Fruit fly (Drosophila melanogaster) whole organism, embryonic: Measurements from ENCODE around the gene VhaM9.7-d.
A peak's percentile ranks its signal among the peaks of the same experiment; 100 is the strongest.

Experiments
- Awh ChIP-seq: fragments of 200-800 bp; sonication (Bioruptor generic); IDR thresholded peaks from 2 replicates; pipeline ENCODE4, ENCODE4 v1.3.6; 2022; ENCODE audit warnings: missing biosample characterization, missing genetic modification characterization
- BtbVII ChIP-seq: fragments of 200-800 bp; sonication (Bioruptor generic); optimal IDR thresholded peaks from 3 replicates; lab custom pipeline; 2017; ENCODE audit warnings: missing biosample characterization, mild to moderate bottlenecking, missing genetic modification characterization
- CG11695 ChIP-seq: fragments of 200-800 bp; sonication (Bioruptor generic); IDR thresholded peaks from 3 replicates; pipeline ENCODE4 v1.3.6; 2022; ENCODE audit warnings: missing biosample characterization, missing genetic modification characterization
- CG12744 ChIP-seq: fragments of 200-800 bp; sonication (Bioruptor generic); optimal IDR thresholded peaks from 2 replicates; lab custom pipeline; 2016; ENCODE audit warnings: missing biosample characterization, missing genetic modification characterization
- CG13287 ChIP-seq: fragments of 200-800 bp; sonication (Bioruptor generic); IDR thresholded peaks from 2 replicates; pipeline ENCODE4 v1.3.6; 2022; ENCODE audit warnings: missing biosample characterization, missing genetic modification characterization; ENCODE audit not compliant: partially characterized antibody
- CG14441 ChIP-seq: fragments of 200-800 bp; sonication (Bioruptor generic); IDR thresholded peaks from 2 replicates; pipeline ENCODE4 v1.3.6; 2022; ENCODE audit warnings: missing biosample characterization, missing genetic modification characterization
- CG15479 ChIP-seq: fragments of 200-800 bp; sonication (Bioruptor generic); optimal IDR thresholded peaks from 3 replicates; lab custom pipeline; 2019; ENCODE audit warnings: missing biosample characterization, mild to moderate bottlenecking, missing genetic modification characterization, moderate library complexity
- CG16863 ChIP-seq: fragments of 200-800 bp; sonication (Bioruptor generic); optimal IDR thresholded peaks from 3 replicates; lab custom pipeline; 2016; ENCODE audit warnings: missing biosample characterization, missing genetic modification characterization
- CG2116 ChIP-seq: fragments of 200-800 bp; sonication (Bioruptor generic); optimal IDR thresholded peaks from 3 replicates; lab custom pipeline; 2018; ENCODE audit warnings: missing biosample characterization, mild to moderate bottlenecking, missing genetic modification characterization
- CG2889 ChIP-seq: fragments of 200-800 bp; sonication (Bioruptor generic); IDR thresholded peaks from 3 replicates; pipeline ENCODE4 v1.3.6; 2022; ENCODE audit warnings: missing biosample characterization, missing genetic modification characterization
- CG34224 ChIP-seq: fragments of 200-800 bp; sonication (Bioruptor generic); IDR thresholded peaks from 3 replicates; pipeline ENCODE4 v1.3.6; 2022; ENCODE audit warnings: missing biosample characterization, missing genetic modification characterization; ENCODE audit not compliant: partially characterized antibody
- CG34422 ChIP-seq: fragments of 200-800 bp; sonication (Bioruptor generic); IDR thresholded peaks from 3 replicates; pipeline ENCODE4 v1.3.6; 2022; ENCODE audit warnings: missing biosample characterization, missing genetic modification characterization
- CG4854 ChIP-seq: fragments of 200-800 bp; sonication (Bioruptor generic); optimal IDR thresholded peaks from 2 replicates; lab custom pipeline; 2016; ENCODE audit warnings: missing biosample characterization, missing genetic modification characterization, inconsistent platforms
- CG5245 ChIP-seq: fragments of 200-800 bp; sonication (Bioruptor generic); optimal IDR thresholded peaks from 3 replicates; lab custom pipeline; 2016; ENCODE audit warnings: missing biosample characterization, missing genetic modification characterization
- CG6689 ChIP-seq: fragments of 200-800 bp; sonication (Bioruptor generic); IDR thresholded peaks from 2 replicates; pipeline ENCODE4 v1.3.6; 2022; ENCODE audit warnings: missing biosample characterization, missing genetic modification characterization
- CG7372 ChIP-seq: fragments of 200-800 bp; sonication (Bioruptor generic); IDR thresholded peaks from 2 replicates; pipeline ENCODE4 v1.3.6; 2022; ENCODE audit warnings: missing biosample characterization, missing genetic modification characterization
- CG7963 ChIP-seq: fragments of 200-800 bp; sonication (Bioruptor generic); IDR thresholded peaks from 3 replicates; pipeline ENCODE4 v1.3.6; 2022; ENCODE audit warnings: missing biosample characterization, missing genetic modification characterization; ENCODE audit not compliant: partially characterized antibody
- CG9609 ChIP-seq: fragments of 200-800 bp; sonication (Bioruptor generic); optimal IDR thresholded peaks from 3 replicates; lab custom pipeline; 2016; ENCODE audit warnings: missing biosample characterization, missing genetic modification characterization
- Chrac-16 ChIP-seq: fragments of 200-800 bp; sonication (Bioruptor generic); optimal IDR thresholded peaks from 3 replicates; lab custom pipeline; 2016; ENCODE audit warnings: missing biosample characterization, missing genetic modification characterization
- Drgx ChIP-seq: fragments of 200-800 bp; sonication (Bioruptor generic); IDR thresholded peaks from 2 replicates; pipeline ENCODE4 v1.3.6; 2022; ENCODE audit warnings: missing biosample characterization, missing genetic modification characterization
- E2f2 ChIP-seq: fragments of 200-800 bp; sonication (Bioruptor generic); IDR thresholded peaks from 2 replicates; pipeline ENCODE4 v1.3.6; 2022; ENCODE audit warnings: missing biosample characterization, missing genetic modification characterization
- HmgD ChIP-seq: fragments of 200-800 bp; sonication (Bioruptor generic); optimal IDR thresholded peaks from 3 replicates; lab custom pipeline; 2016; ENCODE audit warnings: missing biosample characterization, missing genetic modification characterization
- Med ChIP-seq: fragments of 200-800 bp; sonication (Bioruptor generic); peaks from one replicate; lab custom pipeline; 2016; ENCODE audit warnings: missing biosample characterization, missing genetic modification characterization, mild to moderate bottlenecking, inconsistent platforms, moderate library complexity
- PHDP ChIP-seq: fragments of 200-800 bp; sonication (Bioruptor generic); optimal IDR thresholded peaks from 3 replicates; lab custom pipeline; 2018; ENCODE audit warnings: missing biosample characterization, mild to moderate bottlenecking, missing genetic modification characterization, moderate library complexity
- Rfx ChIP-seq: fragments of 200-800 bp; sonication (Bioruptor generic); IDR thresholded peaks from 2 replicates; pipeline ENCODE4 v1.3.6; 2022; ENCODE audit warnings: missing biosample characterization, missing genetic modification characterization
- Side ChIP-seq: fragments of 200-800 bp; sonication (Bioruptor generic); optimal IDR thresholded peaks from 2 replicates; lab custom pipeline; 2016; ENCODE audit warnings: missing biosample characterization, missing genetic modification characterization
- Taf1 ChIP-seq: fragments of 200-800 bp; sonication (Bioruptor generic); IDR thresholded peaks from 2 replicates; pipeline ENCODE4 v1.3.6; 2022; ENCODE audit warnings: missing biosample characterization, missing genetic modification characterization
- ab ChIP-seq: fragments of 200-800 bp; sonication (Bioruptor generic); optimal IDR thresholded peaks from 2 replicates; lab custom pipeline; 2016; ENCODE audit warnings: missing biosample characterization, missing genetic modification characterization
- ara ChIP-seq: fragments of 200-800 bp; sonication (Bioruptor generic); IDR thresholded peaks from 2 replicates; pipeline ENCODE4 v1.3.6; 2022; ENCODE audit warnings: missing biosample characterization, missing genetic modification characterization
- az2 ChIP-seq: fragments of 200-800 bp; sonication (Bioruptor generic); optimal IDR thresholded peaks from 3 replicates; lab custom pipeline; 2016; ENCODE audit warnings: missing biosample characterization, missing genetic modification characterization
- cg ChIP-seq: fragments of 200-800 bp; sonication (Bioruptor generic); optimal IDR thresholded peaks from 3 replicates; lab custom pipeline; 2019; ENCODE audit warnings: missing biosample characterization, mild to moderate bottlenecking, missing genetic modification characterization, moderate library complexity
- chinmo ChIP-seq: fragments of 200-800 bp; sonication (Bioruptor generic); IDR thresholded peaks from 4 replicates; pipeline ENCODE4 v1.3.6; 2022; ENCODE audit warnings: missing biosample characterization, missing genetic modification characterization; ENCODE audit not compliant: partially characterized antibody
- chm ChIP-seq: fragments of 200-800 bp; sonication (Bioruptor generic); IDR thresholded peaks from 2 replicates; pipeline ENCODE4 v1.3.6; 2022; ENCODE audit warnings: missing biosample characterization, missing genetic modification characterization
- dpn ChIP-seq, 2 experiments: fragments of 200-800 bp; sonication (Bioruptor generic); optimal IDR thresholded peaks; 3 replicates each; lab custom pipeline; 2016; ENCODE audit warnings: missing biosample characterization in 2 of 2, missing genetic modification characterization in 2 of 2
- en ChIP-seq: fragments of 200-800 bp; sonication (Bioruptor generic); optimal IDR thresholded peaks from 2 replicates; lab custom pipeline; 2016; ENCODE audit warnings: missing biosample characterization, missing genetic modification characterization
- esg ChIP-seq: fragments of 200-800 bp; sonication (Bioruptor generic); conservative IDR thresholded peaks from 2 replicates; pipeline ENCODE4 v1.3.6; 2022; ENCODE audit warnings: missing biosample characterization, missing genetic modification characterization
- gem ChIP-seq: fragments of 200-800 bp; sonication (Bioruptor generic); optimal IDR thresholded peaks from 2 replicates; lab custom pipeline; 2019; ENCODE audit warnings: missing biosample characterization, mild to moderate bottlenecking, missing genetic modification characterization, moderate library complexity
- grau ChIP-seq: fragments of 200-800 bp; optimal IDR thresholded peaks from 3 replicates; lab custom pipeline; 2019; ENCODE audit warnings: missing biosample characterization, mild to moderate bottlenecking, missing genetic modification characterization, moderate library complexity
- hb ChIP-seq: fragments of 200-800 bp; sonication (Bioruptor generic); IDR thresholded peaks from 3 replicates; pipeline ENCODE4 v1.3.6; 2022; ENCODE audit warnings: missing biosample characterization, missing genetic modification characterization; ENCODE audit not compliant: partially characterized antibody
- knrl ChIP-seq: fragments of 200-800 bp; sonication (Bioruptor generic); IDR thresholded peaks from 3 replicates; pipeline ENCODE4 v1.3.6; 2022; ENCODE audit warnings: missing biosample characterization, missing genetic modification characterization; ENCODE audit not compliant: partially characterized antibody
- lov ChIP-seq, 2 experiments: fragments of 200-800 bp in 1 of 2; fragments of >200 bp in 1 of 2; sonication (Bioruptor generic) in 1 of 2; IDR thresholded peaks in 1 of 2; optimal IDR thresholded peaks in 1 of 2; 2 replicates in 1 of 2; 3 replicates in 1 of 2; pipeline versions ENCODE4 v1.3.6 to Lab custom; 2017 to 2022; ENCODE audit warnings: missing biosample characterization in 1 of 2, missing genetic modification characterization in 1 of 2
- pan ChIP-seq, 4 experiments: fragments of >200 bp in 3 of 4; fragments of 200-800 bp in 1 of 4; sonication (Bioruptor generic) in 1 of 4; optimal IDR thresholded peaks in 3 of 4; IDR thresholded peaks in 1 of 4; 2 replicates each; pipeline versions ENCODE4 v1.3.6 to Lab custom; 2017 to 2022; ENCODE audit warnings: missing biosample characterization in 2 of 4, missing genetic modification characterization in 2 of 4, mixed read lengths in 1 of 4
- pnt ChIP-seq: fragments of 200-800 bp; sonication (Bioruptor generic); optimal IDR thresholded peaks from 3 replicates; lab custom pipeline; 2016; ENCODE audit warnings: missing biosample characterization, missing genetic modification characterization
- sd ChIP-seq: fragments of 200-800 bp; sonication (Bioruptor generic); optimal IDR thresholded peaks from 3 replicates; lab custom pipeline; 2018; ENCODE audit warnings: missing biosample characterization, mild to moderate bottlenecking, missing genetic modification characterization, moderate library complexity
- sr ChIP-seq: fragments of 200-800 bp; sonication (Bioruptor generic); IDR thresholded peaks from 3 replicates; pipeline ENCODE4 v1.3.6; 2022; ENCODE audit warnings: missing biosample characterization, missing genetic modification characterization
- tna ChIP-seq: fragments of 200-800 bp; sonication (Bioruptor generic); IDR thresholded peaks from 2 replicates; pipeline ENCODE4 v1.3.6; 2022; ENCODE audit warnings: missing biosample characterization, missing genetic modification characterization; ENCODE audit not compliant: partially characterized antibody
- toy ChIP-seq: fragments of 200-800 bp; sonication (Bioruptor generic); IDR thresholded peaks from 2 replicates; pipeline ENCODE4 v1.3.6; 2022; ENCODE audit warnings: missing biosample characterization, missing genetic modification characterization
- twi ChIP-seq: fragments of 200-800 bp; optimal IDR thresholded peaks from 2 replicates; lab custom pipeline; 2019; ENCODE audit warnings: missing biosample characterization, mild to moderate bottlenecking, missing genetic modification characterization, moderate library complexity

VhaM9.7-d gene

DNA sequence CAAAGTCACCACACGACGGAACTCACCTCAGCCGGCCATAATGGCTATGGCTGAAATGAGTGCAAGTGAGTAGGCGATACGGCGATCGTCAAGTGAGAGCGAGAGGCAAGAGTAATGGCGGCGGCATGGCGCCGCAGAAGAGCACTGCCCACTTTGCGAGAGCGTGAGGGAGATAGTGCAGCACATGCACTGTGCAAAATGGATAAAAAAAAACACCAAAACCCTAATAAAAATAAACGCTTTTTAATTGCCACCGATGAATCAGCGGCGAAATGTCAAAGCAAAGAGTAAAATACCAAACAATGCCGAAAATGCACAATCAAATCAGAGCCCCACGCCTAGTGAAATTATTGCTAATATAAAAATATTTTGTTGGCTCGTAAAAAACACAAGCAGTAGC is 26.3 kb upstream of the VhaM9.7-d start (continued):
- TF ChIP-seq az2 (GFP tag; lab: Kevin White, UChicago): no peak
- no peak for TF ChIP-seq lov (optimal IDR thresholded peaks at IDR 0.05; lab: Kevin White, UChicago)
- 0 out of 3 replicates have a peak, but pooled peaks have one; percentile 26 for TF ChIP-seq lov (GFP tag; IDR thresholded peaks at IDR 0.05; lab: Robert Waterston, UW)
- no peak for TF ChIP-seq BtbVII (GFP tag; lab: Kevin White, UChicago)
- peak; percentile 23; the same call in 1 of the 2 replicates for TF ChIP-seq CG14441 (GFP tag; lab: Robert Waterston, UW)
- peak; percentile 59; the same call in 1 of the 2 replicates for TF ChIP-seq chm (GFP tag; lab: Robert Waterston, UW)
- TF ChIP-seq dpn (GFP tag; optimal IDR thresholded peaks at IDR 0.05; lab: Kevin White, UChicago): peak in 1 of 2 experiments; percentile 39
- peak; percentile 77 for TF ChIP-seq twi (tag; lab: Kevin White, UChicago)
- 0 out of 2 replicates have a peak, but pooled peaks have one; percentile 12 for TF ChIP-seq esg (GFP tag; lab: Robert Waterston, UW)
- peak; percentile 10 for TF ChIP-seq Chrac-16 (GFP tag; lab: Kevin White, UChicago)
- peak; percentile 15 for TF ChIP-seq CG9609 (GFP tag; lab: Kevin White, UChicago)
- TF ChIP-seq CG13287 (GFP tag; lab: Robert Waterston, UW): peak; percentile 42; the same call in 1 of the 2 replicates
- TF ChIP-seq CG16863: peak; percentile 25
- peak; percentile 1 for TF ChIP-seq CG2116 (GFP tag; lab: Kevin White, UChicago)
- 0 out of 3 replicates have a peak, but pooled peaks have one; percentile 51 for TF ChIP-seq CG34422 (GFP tag; lab: Robert Waterston, UW)
- TF ChIP-seq CG15479 (GFP tag; lab: Kevin White, UChicago): peak; percentile 46
- peak; percentile 71 for TF ChIP-seq HmgD (GFP tag; lab: Kevin White, UChicago)
- TF ChIP-seq sr (GFP tag; lab: Robert Waterston, UW): peak; percentile 73; the same call in 2 of the 3 replicates
- peak; percentile 13 for TF ChIP-seq gem
- no peak for TF ChIP-seq grau (tag; lab: Kevin White, UChicago)
- TF ChIP-seq knrl: 0 out of 3 replicates have a peak, but pooled peaks have one; percentile 28
- TF ChIP-seq PHDP (tag; lab: Kevin White, UChicago): no peak
- TF ChIP-seq pan (optimal IDR thresholded peaks at IDR 0.05; lab: Kevin White, UChicago): no peak
- peak in 1 of 2 experiments; percentile 64 for TF ChIP-seq pan (GFP tag; optimal IDR thresholded peaks at IDR 0.05 in 1 of 2, IDR thresholded peaks at IDR 0.05 in 1 of 2)
- TF ChIP-seq sd (tag; lab: Kevin White, UChicago): no peak
- peak; percentile 17; the same call in 1 of the 3 replicates for TF ChIP-seq hb (GFP tag; lab: Robert Waterston, UW)
- TF ChIP-seq CG4854: no peak
- peak; percentile 67; the same call in 1 of the 2 replicates for TF ChIP-seq ara
- peak; percentile 94 for TF ChIP-seq Med
- peak; percentile 48; the same call in 1 of the 3 replicates for TF ChIP-seq CG2889 (GFP tag; lab: Robert Waterston, UW)
- TF ChIP-seq CG7963: peak; percentile 27; the same call in 2 of the 3 replicates
- TF ChIP-seq E2f2 (GFP tag; lab: Robert Waterston, UW): no peak
- peak; percentile 48 for TF ChIP-seq tna (GFP tag; lab: Robert Waterston, UW)
- TF ChIP-seq CG11695 (GFP tag; lab: Robert Waterston, UW): 0 out of 3 replicates have a peak, but pooled peaks have one; percentile 26
- TF ChIP-seq toy (GFP tag; lab: Robert Waterston, UW): no peak
- TF ChIP-seq ab: no peak
- TF ChIP-seq CG6689 (GFP tag; lab: Robert Waterston, UW): peak; percentile 24; the same call in 1 of the 2 replicates
- no peak for TF ChIP-seq CG5245 (GFP tag; lab: Kevin White, UChicago)
- no peak for TF ChIP-seq Taf1
- TF ChIP-seq cg (GFP tag; lab: Kevin White, UChicago): peak; percentile 68
- TF ChIP-seq Drgx (GFP tag; lab: Robert Waterston, UW): peak; percentile 58
- TF ChIP-seq CG7372 (GFP tag; lab: Robert Waterston, UW): peak; percentile 34; the same call in 1 of the 2 replicates
- TF ChIP-seq Rfx (GFP tag; lab: Robert Waterston, UW): peak; percentile 56
- peak; percentile 70; the same call in 2 of the 4 replicates for TF ChIP-seq chinmo (GFP tag; lab: Robert Waterston, UW)
- 0 out of 3 replicates have a peak, but pooled peaks have one; percentile 13 for TF ChIP-seq CG34224
- no peak for TF ChIP-seq pnt
- no peak for TF ChIP-seq en (GFP tag; lab: Kevin White, UChicago)
- TF ChIP-seq Side (GFP tag; lab: Kevin White, UChicago): no peak
- TF ChIP-seq CG12744: no peak
- peak; percentile 44; the same call in 1 of the 2 replicates for TF ChIP-seq Awh (GFP tag; lab: Robert Waterston, UW)
